Worm (Caenorhabditis elegans): Measurements from ENCODE around the gene D1005.6.

Gene D1005.6

DNA sequence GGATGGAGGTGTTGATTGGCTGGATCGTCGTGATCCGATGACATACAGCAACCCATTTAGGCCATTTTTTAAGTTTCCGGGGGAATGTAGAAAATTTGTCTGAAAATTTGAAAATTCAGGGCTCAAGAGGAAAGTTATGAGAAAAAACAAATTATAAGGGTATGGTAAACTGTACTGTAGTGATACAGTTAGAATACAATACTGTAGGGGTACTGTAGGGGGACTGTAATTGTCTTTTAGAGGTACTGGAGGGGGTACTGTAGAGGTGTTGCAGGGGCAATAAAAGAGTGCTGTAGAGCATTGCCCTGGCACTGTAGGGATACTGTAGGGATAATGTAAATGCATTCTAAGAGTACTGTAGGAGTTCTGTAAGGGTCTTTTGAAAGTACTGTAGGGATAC is at the start of gene D1005.6:
D1005.6 (minus strand) TSS at position 101 of the 400 bp plus-strand sequence.
- TF ChIP-seq eor-1 (tag; optimal IDR thresholded peaks at IDR 0.05) = no peak

DNA sequence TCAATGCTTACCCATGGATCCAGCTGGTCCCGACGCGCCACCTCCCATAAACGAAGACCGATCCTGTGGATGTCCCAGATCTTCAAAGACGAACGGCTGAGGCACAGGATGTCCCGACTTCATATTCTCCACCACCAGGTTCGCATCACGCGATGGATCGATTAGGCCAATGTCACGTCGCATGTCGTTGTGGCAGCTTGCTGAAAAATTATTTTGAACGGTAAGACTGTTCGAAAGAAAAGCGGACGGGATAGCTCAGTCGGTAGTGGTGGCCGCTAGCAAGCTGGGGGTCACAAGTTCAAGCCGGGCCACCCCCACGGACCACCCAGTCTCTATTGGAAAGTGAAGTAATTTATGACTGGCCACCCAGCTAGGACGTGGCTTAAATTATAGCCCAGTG is 48.6 kb upstream of the D1005.6 start:
- TF ChIP-seq skn-1 (tag; optimal IDR thresholded peaks at IDR 0.05) = no peak
- no peak for TF ChIP-seq nhr-23 (tag; optimal IDR thresholded peaks at IDR 0.05)
- no peak for TF ChIP-seq pqm-1 (tag; optimal IDR thresholded peaks at IDR 0.05)
- no peak for TF ChIP-seq egl-5 (tag; optimal IDR thresholded peaks at IDR 0.05)

DNA sequence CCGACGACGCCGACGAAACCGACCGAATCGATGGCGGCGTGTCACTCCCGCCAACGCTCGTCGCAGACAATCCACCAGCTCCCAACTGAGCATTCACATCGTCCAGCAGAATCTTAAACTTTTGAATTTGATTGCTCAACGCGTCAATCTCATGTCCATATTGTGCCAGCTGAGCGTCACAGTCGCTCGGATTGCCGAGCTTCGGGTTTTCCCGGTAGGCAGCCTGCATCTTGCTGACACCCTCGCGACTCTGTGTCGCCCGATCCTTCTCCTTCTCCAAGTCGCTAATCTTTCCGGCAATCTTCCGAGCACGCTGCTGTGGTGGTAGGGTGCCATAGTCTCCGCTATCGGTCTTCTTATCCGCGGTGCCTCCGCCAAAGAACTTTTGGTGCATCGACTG is 47.7 kb upstream of the D1005.6 start:
- TF ChIP-seq pqm-1 (tag; optimal IDR thresholded peaks at IDR 0.05) = no peak
- TF ChIP-seq nhr-77 (tag; optimal IDR thresholded peaks at IDR 0.05) = no peak
- TF ChIP-seq nhr-28 (tag; optimal IDR thresholded peaks at IDR 0.05) = no peak
- TF ChIP-seq mml-1 (tag; optimal IDR thresholded peaks at IDR 0.05) = no peak
- TF ChIP-seq nhr-67 (tag; optimal IDR thresholded peaks at IDR 0.05) = no peak
- TF ChIP-seq eor-1 (tag; optimal IDR thresholded peaks at IDR 0.05) = no peak
- no peak for TF ChIP-seq elt-2 (tag; optimal IDR thresholded peaks at IDR 0.05)
- TF ChIP-seq ceh-28 (tag; optimal IDR thresholded peaks at IDR 0.05) = no peak
- TF ChIP-seq nhr-25 (tag; optimal IDR thresholded peaks at IDR 0.05) = no peak
- TF ChIP-seq elt-1 (tag; optimal IDR thresholded peaks at IDR 0.05) = no peak
- TF ChIP-seq pha-4 (tag; optimal IDR thresholded peaks at IDR 0.05) = no peak
- no peak for TF ChIP-seq ztf-4 (tag; optimal IDR thresholded peaks at IDR 0.05)
- TF ChIP-seq tbx-2 (tag; optimal IDR thresholded peaks at IDR 0.05) = no peak
- no peak for TF ChIP-seq nhr-12 (tag; optimal IDR thresholded peaks at IDR 0.05)
- no peak for TF ChIP-seq skn-1 (tag; optimal IDR thresholded peaks at IDR 0.05)
- TF ChIP-seq R02D3.7 (tag; optimal IDR thresholded peaks at IDR 0.05) = no peak

DNA sequence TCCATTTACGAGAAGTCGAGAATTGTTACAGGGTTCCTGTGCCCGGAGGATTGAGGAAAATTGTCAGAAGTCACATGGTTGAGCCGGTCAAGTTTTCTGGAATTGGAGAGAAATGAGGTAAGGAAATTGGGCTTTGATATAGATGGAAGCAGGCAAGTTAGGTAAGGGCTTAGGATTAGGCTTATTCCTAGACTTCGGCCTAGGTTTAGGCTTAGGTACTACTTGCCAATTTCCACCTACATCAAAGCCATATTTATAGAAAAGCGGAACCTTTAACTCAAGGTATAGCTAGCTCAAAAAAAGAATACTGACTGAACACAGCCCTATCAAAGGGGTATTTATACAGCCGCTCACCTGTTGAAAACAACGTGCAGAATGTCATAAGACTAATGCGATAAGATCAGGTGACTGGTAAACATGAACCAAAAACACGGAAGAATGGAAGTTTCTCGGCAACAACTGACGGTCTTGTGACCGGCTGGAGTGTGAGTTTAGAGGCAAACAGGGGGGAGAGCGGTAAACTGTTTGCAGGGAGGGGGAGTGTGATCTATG is 40.0 kb upstream of the D1005.6 start:
- no peak for TF ChIP-seq unc-39 (tag; optimal IDR thresholded peaks at IDR 0.05)
- peak; percentile 62 for TF ChIP-seq elt-1 (tag; optimal IDR thresholded peaks at IDR 0.05)
- TF ChIP-seq fkh-2 (tag; optimal IDR thresholded peaks at IDR 0.05) = no peak
- no peak for TF ChIP-seq egl-27 (tag; optimal IDR thresholded peaks at IDR 0.05)
- TF ChIP-seq nhr-77 (tag; optimal IDR thresholded peaks at IDR 0.05) = no peak
- no peak for TF ChIP-seq hmg-11 (tag; optimal IDR thresholded peaks at IDR 0.05)
- TF ChIP-seq lin-39 (tag; optimal IDR thresholded peaks at IDR 0.05) = peak; percentile 21
- TF ChIP-seq snpc-4 (tag; optimal IDR thresholded peaks at IDR 0.05) = no peak
- TF ChIP-seq elt-2 (tag; optimal IDR thresholded peaks at IDR 0.05) = peak; percentile 93
- TF ChIP-seq pha-4 (tag; optimal IDR thresholded peaks at IDR 0.05) = peak; percentile 100
- TF ChIP-seq lin-15B (tag; optimal IDR thresholded peaks at IDR 0.05) = peak; percentile 27
- no peak for TF ChIP-seq nhr-237 (tag; optimal IDR thresholded peaks at IDR 0.05)
- peak; percentile 31 for TF ChIP-seq tbx-2 (tag; optimal IDR thresholded peaks at IDR 0.05)
- TF ChIP-seq nhr-12 (tag; optimal IDR thresholded peaks at IDR 0.05) = no peak
- TF ChIP-seq lsy-12 (tag; optimal IDR thresholded peaks at IDR 0.05) = peak; percentile 60
- peak; percentile 40 for TF ChIP-seq egl-5 (tag; optimal IDR thresholded peaks at IDR 0.05)
- peak; percentile 87 for TF ChIP-seq nhr-11 (tag; optimal IDR thresholded peaks at IDR 0.05)
- TF ChIP-seq nfya-1 (tag; optimal IDR thresholded peaks at IDR 0.05; ENCODE audit: insufficient read depth) = peak; percentile 49
- TF ChIP-seq nhr-76 (tag; optimal IDR thresholded peaks at IDR 0.05) = no peak
- no peak for TF ChIP-seq nhr-67 (tag; optimal IDR thresholded peaks at IDR 0.05)
- no peak for TF ChIP-seq ztf-4 (tag; optimal IDR thresholded peaks at IDR 0.05)
- TF ChIP-seq nhr-28 (tag; optimal IDR thresholded peaks at IDR 0.05) = no peak
- no peak for TF ChIP-seq sea-2 (GFP tag; optimal IDR thresholded peaks at IDR 0.05)
- peak; percentile 100 for TF ChIP-seq ama-1 (optimal IDR thresholded peaks at IDR 0.05)
- peak; percentile 20 for TF ChIP-seq skn-1 (tag; optimal IDR thresholded peaks at IDR 0.05)
- TF ChIP-seq pqm-1 (tag; optimal IDR thresholded peaks at IDR 0.05) = peak; percentile 95
- no peak for TF ChIP-seq ztf-11 (tag; optimal IDR thresholded peaks at IDR 0.05)
- TF ChIP-seq nhr-25 (tag; optimal IDR thresholded peaks at IDR 0.05) = peak; percentile 83
- peak; percentile 9 for TF ChIP-seq mdl-1 (tag; optimal IDR thresholded peaks at IDR 0.05)
- TF ChIP-seq unc-62 (GFP tag; optimal IDR thresholded peaks at IDR 0.05) = no peak
- no peak for TF ChIP-seq daf-12 (tag; optimal IDR thresholded peaks at IDR 0.05)
- TF ChIP-seq ZK546.5 (tag; optimal IDR thresholded peaks at IDR 0.05) = no peak
- peak in 1 of 2 experiments; percentile 66 for TF ChIP-seq eor-1 (tag; optimal IDR thresholded peaks at IDR 0.05)
- TF ChIP-seq elt-3 (tag; optimal IDR thresholded peaks at IDR 0.05) = no peak
- TF ChIP-seq zag-1 (tag; optimal IDR thresholded peaks at IDR 0.05) = no peak
- no peak for TF ChIP-seq ceh-9 (tag; optimal IDR thresholded peaks at IDR 0.05)
- peak; percentile 83 for TF ChIP-seq nhr-43 (tag; optimal IDR thresholded peaks at IDR 0.05; ENCODE audit: poor library complexity, severe bottlenecking)
- no peak for TF ChIP-seq aly-2 (tag; optimal IDR thresholded peaks at IDR 0.05)
- no peak for TF ChIP-seq mml-1 (tag; optimal IDR thresholded peaks at IDR 0.05)
- peak; percentile 77 for TF ChIP-seq nhr-23 (tag; optimal IDR thresholded peaks at IDR 0.05)
- TF ChIP-seq jun-1 (tag; optimal IDR thresholded peaks at IDR 0.05) = peak; percentile 94
- no peak for TF ChIP-seq fos-1 (tag; optimal IDR thresholded peaks at IDR 0.05)
- no peak for TF ChIP-seq ceh-16 (tag; optimal IDR thresholded peaks at IDR 0.05)
- TF ChIP-seq fkh-10 (GFP tag; optimal IDR thresholded peaks at IDR 0.05) = no peak
